Worm (Caenorhabditis elegans): ENCODE results near the gene ceh-81.

DNA sequence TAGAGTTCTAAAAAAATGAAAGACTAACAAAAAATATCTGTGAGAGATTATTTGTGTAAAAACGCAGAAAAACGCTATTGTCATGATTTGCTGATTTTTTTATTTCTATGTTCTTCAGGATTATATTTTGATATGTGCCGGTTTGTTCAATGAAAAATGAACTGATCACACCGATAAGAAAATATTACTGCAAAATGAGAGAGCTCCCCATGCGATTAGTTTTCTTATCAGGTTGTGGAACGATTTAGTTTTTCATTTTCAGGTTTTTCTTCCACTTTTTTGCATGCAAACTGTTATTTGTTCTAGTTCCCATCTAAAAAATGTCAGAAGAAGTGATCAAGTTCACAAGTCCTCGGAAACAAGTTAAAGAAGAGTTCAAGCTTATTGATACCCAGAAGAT, 1.9 kb upstream of the ceh-81 start, which contains the start of gene btb-9:
- TF ChIP-seq ztf-4 (tag; optimal IDR thresholded peaks at IDR 0.05) = no peak
- TF ChIP-seq tbx-2 (tag; optimal IDR thresholded peaks at IDR 0.05) = no peak
- no peak for TF ChIP-seq nhr-12 (tag; optimal IDR thresholded peaks at IDR 0.05)
- TF ChIP-seq xbp-1 (tag; optimal IDR thresholded peaks at IDR 0.05) = no peak
- TF ChIP-seq lin-15B (tag; optimal IDR thresholded peaks at IDR 0.05) = no peak
- no peak for TF ChIP-seq sup-37 (GFP tag; optimal IDR thresholded peaks at IDR 0.05)
- no peak for TF ChIP-seq egl-13 (tag; optimal IDR thresholded peaks at IDR 0.05)
- TF ChIP-seq Y116A8C.19 (tag; optimal IDR thresholded peaks at IDR 0.05; ENCODE audit: borderline replicate concordance) = no peak
- no peak for TF ChIP-seq mep-1 (tag; optimal IDR thresholded peaks at IDR 0.05)
- no peak for TF ChIP-seq nhr-76 (tag; optimal IDR thresholded peaks at IDR 0.05)
- no peak for TF ChIP-seq aha-1 (tag; optimal IDR thresholded peaks at IDR 0.05)
- no peak for TF ChIP-seq nhr-28 (tag; optimal IDR thresholded peaks at IDR 0.05)
- no peak for TF ChIP-seq egl-27 (tag; optimal IDR thresholded peaks at IDR 0.05)
- no peak for TF ChIP-seq lin-13 (GFP tag; optimal IDR thresholded peaks at IDR 0.05)

Measured in whole organism, L1 larva.